Worm (Caenorhabditis elegans): ENCODE measurements around the gene nspe-8.

Gene nspe-8

ce11 chrII:12603667-12604621 is 17.8 kb downstream of the nspe-8 start, which contains the start of the genes ceh-100 and lips-15:
Gene ceh-100, minus strand, starts transcription at chrII:12603680.
Gene lips-15, plus strand, starts transcription at chrII:12604386.
- TF ChIP-seq D1046.2 (GFP tag; IDR thresholded peaks at IDR 0.05): no peak
- peak; percentile 64 for TF ChIP-seq hlh-30 (tag; optimal IDR thresholded peaks at IDR 0.05; ENCODE audit: insufficient read depth)
- TF ChIP-seq nhr-25 (tag; optimal IDR thresholded peaks at IDR 0.05; ENCODE audit: borderline replicate concordance, insufficient read depth): no peak
- TF ChIP-seq aha-1 (tag): peak; percentile 80
- peak in 1 of 2 experiments; percentile 47 for TF ChIP-seq hif-1 (tag; optimal IDR thresholded peaks at IDR 0.05)
- TF ChIP-seq mes-2 (tag; optimal IDR thresholded peaks at IDR 0.05; ENCODE audit: poor library complexity, severe bottlenecking): no peak
- TF ChIP-seq saeg-2 (GFP tag; IDR thresholded peaks at IDR 0.05): no peak
- TF ChIP-seq mxl-2 (GFP tag; conservative IDR thresholded peaks at IDR 0.05): no peak
- TF ChIP-seq duxl-1 (tag; optimal IDR thresholded peaks at IDR 0.05; ENCODE audit: poor library complexity): no peak
- no peak for TF ChIP-seq nhr-111 (GFP tag; optimal IDR thresholded peaks at IDR 0.05)
- TF ChIP-seq zip-11 (GFP tag; IDR thresholded peaks at IDR 0.05): no peak
- TF ChIP-seq mep-1 (tag; optimal IDR thresholded peaks at IDR 0.05): no peak
- TF ChIP-seq daf-12 (tag; optimal IDR thresholded peaks at IDR 0.05): no peak
- TF ChIP-seq nhr-102 (tag; optimal IDR thresholded peaks at IDR 0.05): no peak
- TF ChIP-seq ctbp-1 (GFP tag; IDR thresholded peaks at IDR 0.05): no peak
- peak; percentile 39 for TF ChIP-seq dpl-1 (GFP tag; optimal IDR thresholded peaks at IDR 0.05)
- no peak for TF ChIP-seq php-3 (GFP tag; IDR thresholded peaks at IDR 0.05)
- TF ChIP-seq daf-8 (GFP tag; IDR thresholded peaks at IDR 0.05): no peak
- no peak for TF ChIP-seq zfp-3 (GFP tag; conservative IDR thresholded peaks at IDR 0.05)

ce11 chrII:12580952-12581351 is 40.8 kb downstream of the nspe-8 start, which contains the start of gene clec-4:
Gene clec-4, minus strand, starts transcription at chrII:12581113.
- TF ChIP-seq dmd-6 (GFP tag; IDR thresholded peaks at IDR 0.05) (peak; percentile 43), nhr-6 (tag; optimal IDR thresholded peaks at IDR 0.05) (peak; percentile 63), attf-4 (tag; optimal IDR thresholded peaks at IDR 0.05) (no peak), pqm-1 (tag; optimal IDR thresholded peaks at IDR 0.05) (peak; percentile 75), unc-62 (GFP tag; optimal IDR thresholded peaks at IDR 0.05 in 1 of 2) (peak in 1 of 2 experiments; percentile 47), unc-62 (tag; optimal IDR thresholded peaks at IDR 0.05) (no peak)

ce11 chrII:12577754-12578153 is 44.0 kb downstream of the nspe-8 start, which contains the start of gene clec-8:
Gene clec-8, minus strand, starts transcription at chrII:12578061.
- TF ChIP-seq ceh-44 (GFP tag; IDR thresholded peaks at IDR 0.05): no peak
- TF ChIP-seq ZK546.5 (tag; optimal IDR thresholded peaks at IDR 0.05): no peak
- no peak for TF ChIP-seq Y75B8A.6 (GFP tag; IDR thresholded peaks at IDR 0.05)
- peak; percentile 40 for TF ChIP-seq pqm-1 (tag; optimal IDR thresholded peaks at IDR 0.05)
- TF ChIP-seq ZK337.2 (GFP tag; IDR thresholded peaks at IDR 0.05): no peak
- TF ChIP-seq mes-2 (tag; optimal IDR thresholded peaks at IDR 0.05; ENCODE audit: poor library complexity, severe bottlenecking): no peak
- peak; percentile 55 for TF ChIP-seq nhr-28 (tag; optimal IDR thresholded peaks at IDR 0.05)
- no peak for TF ChIP-seq nhr-111 (GFP tag; optimal IDR thresholded peaks at IDR 0.05)
- no peak for TF ChIP-seq ztf-11 (tag; optimal IDR thresholded peaks at IDR 0.05)
- no peak for TF ChIP-seq spr-3 (GFP tag; optimal IDR thresholded peaks at IDR 0.05)
- no peak for TF ChIP-seq T26A8.4 (GFP tag; IDR thresholded peaks at IDR 0.05)
- TF ChIP-seq cey-2 (tag; optimal IDR thresholded peaks at IDR 0.05; ENCODE audit: borderline replicate concordance, insufficient read depth): no peak
- TF ChIP-seq F26F4.8 (GFP tag; conservative IDR thresholded peaks at IDR 0.05): no peak
- TF ChIP-seq hlh-11 (tag; optimal IDR thresholded peaks at IDR 0.05): peak; percentile 41
- TF ChIP-seq nhr-77 (tag; optimal IDR thresholded peaks at IDR 0.05): peak; percentile 61
- TF ChIP-seq attf-4 (tag; optimal IDR thresholded peaks at IDR 0.05): no peak
- TF ChIP-seq dmd-6 (GFP tag; IDR thresholded peaks at IDR 0.05): peak; percentile 48; the same call in 1 of the 2 replicates
- no peak for TF ChIP-seq F44E2.7 (GFP tag; IDR thresholded peaks at IDR 0.05)
